Comparison of ENCODE assay signal across 2 worm cellular contexts in genomic region chrIII:5367995-5368899, ce11.
TF ChIP-seq lines count a peak whose summit lies in the region.

Gene dhs-9 (minus strand): TSS chrIII:5368045.

TF ChIP-seq in whole organism, L1 larva, 84 proteins besides CTCF, POLR2A, EP300 and RAD21 (continued from another document):
- no peak for TF ChIP-seq nhr-77 (tag; optimal IDR thresholded peaks at IDR 0.05; lab: Kevin White, UChicago)
- TF ChIP-seq vab-15 (tag; optimal IDR thresholded peaks at IDR 0.05; lab: Kevin White, UChicago), result no peak
- no peak for TF ChIP-seq ztf-11 (tag; optimal IDR thresholded peaks at IDR 0.05; lab: Kevin White, UChicago)
- TF ChIP-seq elt-3 (tag; optimal IDR thresholded peaks at IDR 0.05; lab: Kevin White, UChicago), result peak in 4 of 6 experiments; percentile 3 to 58 (median 15)
- TF ChIP-seq nhr-237 (tag; optimal IDR thresholded peaks at IDR 0.05; lab: Kevin White, UChicago), result no peak
- no peak for TF ChIP-seq ceh-88 (GFP tag; IDR thresholded peaks at IDR 0.05; lab: Robert Waterston, UW)
- no peak for TF ChIP-seq ceh-8 (GFP tag; optimal IDR thresholded peaks at IDR 0.05; lab: Kevin White, UChicago)
- TF ChIP-seq mef-2 (tag; optimal IDR thresholded peaks at IDR 0.05; lab: Kevin White, UChicago), result no peak
- TF ChIP-seq rnt-1 (tag; optimal IDR thresholded peaks at IDR 0.05; lab: Kevin White, UChicago), result no peak
- peak; percentile 47 for TF ChIP-seq skn-1 (tag; optimal IDR thresholded peaks at IDR 0.05; lab: Kevin White, UChicago)
- no peak for TF ChIP-seq lir-3 (tag; optimal IDR thresholded peaks at IDR 0.05; lab: Kevin White, UChicago; ENCODE audit: poor library complexity)
- TF ChIP-seq lin-14 (GFP tag; optimal IDR thresholded peaks at IDR 0.05; lab: Kevin White, UChicago), result peak; percentile 71
- no peak for TF ChIP-seq hlh-17 (GFP tag; optimal IDR thresholded peaks at IDR 0.05; lab: Kevin White, UChicago; ENCODE audit: borderline replicate concordance)
- TF ChIP-seq snu-23 (GFP tag; optimal IDR thresholded peaks at IDR 0.05; lab: Kevin White, UChicago), result peak; percentile 53
- TF ChIP-seq elt-2 (tag; optimal IDR thresholded peaks at IDR 0.05; lab: Kevin White, UChicago), result peak; percentile 44
- peak in 1 of 3 experiments; percentile 20 for TF ChIP-seq dpl-1 (GFP tag; optimal IDR thresholded peaks at IDR 0.05; lab: Kevin White, UChicago)
- no peak for TF ChIP-seq ces-1 (GFP tag; optimal IDR thresholded peaks at IDR 0.05; lab: Kevin White, UChicago)
- TF ChIP-seq zag-1 (tag; optimal IDR thresholded peaks at IDR 0.05; lab: Kevin White, UChicago), result no peak
- TF ChIP-seq lsy-2 (tag; optimal IDR thresholded peaks at IDR 0.05; lab: Kevin White, UChicago), result peak in 1 of 2 experiments; percentile 20
- TF ChIP-seq egl-27 (tag; optimal IDR thresholded peaks at IDR 0.05; lab: Kevin White, UChicago), result no peak
- TF ChIP-seq hpl-2 (GFP tag; optimal IDR thresholded peaks at IDR 0.05; lab: Kevin White, UChicago), result no peak
- TF ChIP-seq unc-98 (GFP tag; IDR thresholded peaks at IDR 0.05; lab: Robert Waterston, UW), result no peak
- no peak for TF ChIP-seq isw-1 (GFP tag; IDR thresholded peaks at IDR 0.05; lab: Robert Waterston, UW)
- TF ChIP-seq zip-4 (GFP tag; optimal IDR thresholded peaks at IDR 0.05; lab: Kevin White, UChicago), result no peak
- TF ChIP-seq efl-3 (GFP tag; optimal IDR thresholded peaks at IDR 0.05; lab: Kevin White, UChicago), result no peak
- peak; percentile 12 for TF ChIP-seq nhr-71 (tag; optimal IDR thresholded peaks at IDR 0.05; lab: Kevin White, UChicago)
- no peak for TF ChIP-seq unc-130 (tag; optimal IDR thresholded peaks at IDR 0.05; lab: Kevin White, UChicago)
- TF ChIP-seq tlp-1 (tag; optimal IDR thresholded peaks at IDR 0.05; lab: Kevin White, UChicago), result no peak
- peak; percentile 12 for TF ChIP-seq xbp-1 (tag; optimal IDR thresholded peaks at IDR 0.05; lab: Kevin White, UChicago)
- no peak for TF ChIP-seq Y116A8C.19 (tag; optimal IDR thresholded peaks at IDR 0.05; lab: Kevin White, UChicago; ENCODE audit: borderline replicate concordance)
- TF ChIP-seq unc-62 (GFP tag; optimal IDR thresholded peaks at IDR 0.05; lab: Kevin White, UChicago), result no peak
- no peak for TF ChIP-seq snpc-4 (tag; optimal IDR thresholded peaks at IDR 0.05; lab: Kevin White, UChicago)
- no peak for TF ChIP-seq sup-37 (GFP tag; optimal IDR thresholded peaks at IDR 0.05; lab: Kevin White, UChicago)
- peak; percentile 7; the same call in 1 of the 2 replicates for TF ChIP-seq nhr-19 (GFP tag; conservative IDR thresholded peaks at IDR 0.05; lab: Robert Waterston, UW)
- peak; percentile 92 for TF ChIP-seq nhr-20 (tag; optimal IDR thresholded peaks at IDR 0.05; lab: Kevin White, UChicago)
- TF ChIP-seq lin-13 (GFP tag; optimal IDR thresholded peaks at IDR 0.05; lab: Kevin White, UChicago), result no peak
- TF ChIP-seq jun-1 (tag; optimal IDR thresholded peaks at IDR 0.05; lab: Kevin White, UChicago), result no peak
- TF ChIP-seq aha-1 (tag; optimal IDR thresholded peaks at IDR 0.05; lab: Kevin White, UChicago), result no peak
- no peak for TF ChIP-seq pqm-1 (tag; optimal IDR thresholded peaks at IDR 0.05; lab: Kevin White, UChicago)
- TF ChIP-seq dsc-1 (tag; optimal IDR thresholded peaks at IDR 0.05; lab: Kevin White, UChicago), result no peak
- no peak for TF ChIP-seq ama-1 (optimal IDR thresholded peaks at IDR 0.05; lab: Kevin White, UChicago)

TF ChIP-seq in whole organism, young adult, 124 proteins besides CTCF, POLR2A, EP300 and RAD21 (continued from another document):
- no peak for TF ChIP-seq ekl-4 (GFP tag; IDR thresholded peaks at IDR 0.05; lab: Robert Waterston, UW)
- no peak for TF ChIP-seq atf-7 (tag; optimal IDR thresholded peaks at IDR 0.05; lab: Kevin White, UChicago)
- peak; percentile 58; the same call in 1 of the 2 replicates for TF ChIP-seq nfyb-1 (GFP tag; IDR thresholded peaks at IDR 0.05; lab: Robert Waterston, UW)
- no peak for TF ChIP-seq madf-6 (GFP tag; IDR thresholded peaks at IDR 0.05; lab: Robert Waterston, UW)
- TF ChIP-seq hlh-26 (GFP tag; conservative IDR thresholded peaks at IDR 0.05; lab: Robert Waterston, UW), result no peak
- TF ChIP-seq C17E4.6 (GFP tag; IDR thresholded peaks at IDR 0.05; lab: Robert Waterston, UW), result no peak
TF ChIP-seq in whole organism, young adult: peak in this region for 9.
